Comparison of ENCODE assay signal across 3 worm cellular contexts in the genomic region with DNA sequence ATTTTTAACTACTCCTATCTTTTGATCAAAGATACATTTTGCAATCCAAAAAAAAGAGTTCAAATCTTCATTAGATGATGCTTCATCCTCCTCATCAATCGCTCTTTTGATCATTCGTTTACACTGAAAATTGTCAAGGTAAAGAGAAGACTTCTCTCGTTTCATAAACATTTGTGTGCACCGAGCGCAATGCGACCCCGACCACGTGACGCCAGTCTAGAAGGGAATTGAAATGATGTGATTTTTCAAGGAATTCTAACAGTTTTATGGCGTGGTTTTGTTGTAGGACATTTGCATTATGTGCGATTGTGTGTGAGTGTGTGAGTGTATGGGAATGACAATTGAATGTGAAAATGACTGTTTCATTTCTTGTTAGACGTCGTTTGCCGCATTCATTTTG.
A peak's percentile ranks its signal among the peaks of the same experiment; 100 is the strongest.
TF ChIP-seq lines count a peak whose summit lies in the region.

No protein-coding gene starts in this region.

TF ChIP-seq in whole organism, L1 larva, 84 proteins besides CTCF, POLR2A, EP300 and RAD21 (continued from another document and continues in another):
- TF ChIP-seq unc-30 (tag; optimal IDR thresholded peaks at IDR 0.05; lab: Kevin White, UChicago) (no peak), mep-1 (tag; optimal IDR thresholded peaks at IDR 0.05; lab: Kevin White, UChicago) (peak; percentile 18), ceh-90 (tag; optimal IDR thresholded peaks at IDR 0.05; lab: Kevin White, UChicago) (no peak), unc-62 (GFP tag; optimal IDR thresholded peaks at IDR 0.05; lab: Kevin White, UChicago) (no peak), efl-3 (GFP tag; optimal IDR thresholded peaks at IDR 0.05; lab: Kevin White, UChicago) (no peak), fkh-8 (tag; optimal IDR thresholded peaks at IDR 0.05; lab: Kevin White, UChicago) (no peak), pag-3 (tag; optimal IDR thresholded peaks at IDR 0.05; lab: Kevin White, UChicago; ENCODE audit: borderline replicate concordance, insufficient read depth) (no peak), mdl-1 (tag; optimal IDR thresholded peaks at IDR 0.05; lab: Kevin White, UChicago) (peak in 1 of 2 experiments; percentile 86), nhr-20 (tag; optimal IDR thresholded peaks at IDR 0.05; lab: Kevin White, UChicago) (peak; percentile 81), irx-1 (tag; optimal IDR thresholded peaks at IDR 0.05; lab: Kevin White, UChicago) (peak; percentile 7), ceh-82 (tag; optimal IDR thresholded peaks at IDR 0.05; lab: Kevin White, UChicago) (no peak), dsc-1 (tag; optimal IDR thresholded peaks at IDR 0.05; lab: Kevin White, UChicago) (no peak), mef-2 (tag; optimal IDR thresholded peaks at IDR 0.05; lab: Kevin White, UChicago) (no peak), ceh-63 (GFP tag; optimal IDR thresholded peaks at IDR 0.05; lab: Kevin White, UChicago) (no peak), unc-98 (GFP tag; IDR thresholded peaks at IDR 0.05; lab: Robert Waterston, UW) (no peak), aha-1 (tag; optimal IDR thresholded peaks at IDR 0.05; lab: Kevin White, UChicago) (no peak), ama-1 (optimal IDR thresholded peaks at IDR 0.05; lab: Kevin White, UChicago) (no peak), C04F5.9 (tag; optimal IDR thresholded peaks at IDR 0.05; lab: Kevin White, UChicago) (no peak), unc-86 (tag; optimal IDR thresholded peaks at IDR 0.05; lab: Kevin White, UChicago) (no peak), dpl-1 (GFP tag; optimal IDR thresholded peaks at IDR 0.05; lab: Kevin White, UChicago) (peak in 2 of 3 experiments; percentile 8 to 16), Y116A8C.19 (tag; optimal IDR thresholded peaks at IDR 0.05; lab: Kevin White, UChicago; ENCODE audit: borderline replicate concordance) (no peak), fkh-4 (tag; optimal IDR thresholded peaks at IDR 0.05; lab: Kevin White, UChicago; ENCODE audit: borderline replicate concordance) (no peak), C16A3.4 (tag; optimal IDR thresholded peaks at IDR 0.05; lab: Kevin White, UChicago) (no peak), hlh-17 (GFP tag; optimal IDR thresholded peaks at IDR 0.05; lab: Kevin White, UChicago; ENCODE audit: borderline replicate concordance) (no peak), nhr-47 (tag; optimal IDR thresholded peaks at IDR 0.05; lab: Kevin White, UChicago) (peak; percentile 2), elt-2 (tag; optimal IDR thresholded peaks at IDR 0.05; lab: Kevin White, UChicago) (peak; percentile 3), nhr-76 (tag; optimal IDR thresholded peaks at IDR 0.05; lab: Kevin White, UChicago) (no peak), fos-1 (tag; optimal IDR thresholded peaks at IDR 0.05; lab: Kevin White, UChicago) (no peak), lin-39 (tag; optimal IDR thresholded peaks at IDR 0.05; lab: Kevin White, UChicago) (no peak), sox-4 (tag; optimal IDR thresholded peaks at IDR 0.05; lab: Kevin White, UChicago) (no peak), tlp-1 (tag; optimal IDR thresholded peaks at IDR 0.05; lab: Kevin White, UChicago) (no peak), mab-9 (GFP tag; IDR thresholded peaks at IDR 0.05; lab: Robert Waterston, UW) (no peak), lin-35 (GFP tag; optimal IDR thresholded peaks at IDR 0.05; lab: Kevin White, UChicago) (peak; percentile 4 to 55), ztf-11 (tag; optimal IDR thresholded peaks at IDR 0.05; lab: Kevin White, UChicago) (no peak), swsn-7 (tag; optimal IDR thresholded peaks at IDR 0.05; lab: Kevin White, UChicago) (peak; percentile 24), snu-23 (GFP tag; optimal IDR thresholded peaks at IDR 0.05; lab: Kevin White, UChicago) (peak; percentile 73), lin-14 (GFP tag; optimal IDR thresholded peaks at IDR 0.05; lab: Kevin White, UChicago) (peak; percentile 74), skn-1 (tag; optimal IDR thresholded peaks at IDR 0.05; lab: Kevin White, UChicago) (no peak), F16B12.6 (tag; optimal IDR thresholded peaks at IDR 0.05; lab: Kevin White, UChicago) (no peak), jun-1 (tag; optimal IDR thresholded peaks at IDR 0.05; lab: Kevin White, UChicago) (no peak), nhr-77 (tag; optimal IDR thresholded peaks at IDR 0.05; lab: Kevin White, UChicago) (no peak), nhr-90 (tag; optimal IDR thresholded peaks at IDR 0.05; lab: Kevin White, UChicago; ENCODE audit: poor library complexity) (no peak), egl-27 (tag; optimal IDR thresholded peaks at IDR 0.05; lab: Kevin White, UChicago) (no peak)

TF ChIP-seq in whole organism, L2 larva, 48 proteins besides CTCF, POLR2A, EP300 and RAD21 (continued from another document):
- no peak for TF ChIP-seq sem-4 (tag; optimal IDR thresholded peaks at IDR 0.05; lab: Kevin White, UChicago)
- peak; percentile 70 for TF ChIP-seq nhr-129 (tag; optimal IDR thresholded peaks at IDR 0.05; lab: Kevin White, UChicago)
- no peak for TF ChIP-seq nhr-11 (tag; optimal IDR thresholded peaks at IDR 0.05; lab: Kevin White, UChicago)
- TF ChIP-seq egl-27 (tag; optimal IDR thresholded peaks at IDR 0.05; lab: Kevin White, UChicago) = no peak
- TF ChIP-seq elt-3 (tag; optimal IDR thresholded peaks at IDR 0.05; lab: Kevin White, UChicago) = no peak
- no peak for TF ChIP-seq dmd-4 (tag; optimal IDR thresholded peaks at IDR 0.05; lab: Kevin White, UChicago)
- TF ChIP-seq ztf-11 (tag; optimal IDR thresholded peaks at IDR 0.05; lab: Kevin White, UChicago) = no peak
- TF ChIP-seq zag-1 (tag; optimal IDR thresholded peaks at IDR 0.05; lab: Kevin White, UChicago) = no peak
- TF ChIP-seq lsy-2 (tag; optimal IDR thresholded peaks at IDR 0.05; lab: Kevin White, UChicago) = peak in 1 of 2 experiments; percentile 48
- no peak for TF ChIP-seq ceh-16 (tag; optimal IDR thresholded peaks at IDR 0.05; lab: Kevin White, UChicago)
- no peak for TF ChIP-seq mbf-1 (tag; optimal IDR thresholded peaks at IDR 0.05; lab: Kevin White, UChicago)
- TF ChIP-seq R02D3.7 (tag; optimal IDR thresholded peaks at IDR 0.05; lab: Kevin White, UChicago) = no peak
- no peak for TF ChIP-seq nhr-12 (tag; optimal IDR thresholded peaks at IDR 0.05; lab: Kevin White, UChicago)
- TF ChIP-seq ZK546.5 (tag; optimal IDR thresholded peaks at IDR 0.05; lab: Kevin White, UChicago) = no peak
- TF ChIP-seq fos-1 (tag; optimal IDR thresholded peaks at IDR 0.05; lab: Kevin White, UChicago) = peak; percentile 42
- TF ChIP-seq unc-62 (GFP tag; optimal IDR thresholded peaks at IDR 0.05; lab: Kevin White, UChicago) = no peak
- TF ChIP-seq mdl-1 (tag; optimal IDR thresholded peaks at IDR 0.05; lab: Kevin White, UChicago) = peak in 1 of 2 experiments; percentile 74
- peak; percentile 97 for TF ChIP-seq sma-9 (GFP tag; optimal IDR thresholded peaks at IDR 0.05; lab: Kevin White, UChicago)
- TF ChIP-seq sma-9 (tag; optimal IDR thresholded peaks at IDR 0.05; lab: Kevin White, UChicago) = no peak
- TF ChIP-seq gmeb-1 (tag; optimal IDR thresholded peaks at IDR 0.05; lab: Kevin White, UChicago) = no peak
- no peak for TF ChIP-seq unc-55 (GFP tag; optimal IDR thresholded peaks at IDR 0.05; lab: Kevin White, UChicago)
- TF ChIP-seq sma-3 (GFP tag; optimal IDR thresholded peaks at IDR 0.05; lab: Kevin White, UChicago) = no peak
- no peak for TF ChIP-seq ztf-1 (GFP tag; conservative IDR thresholded peaks at IDR 0.05; lab: Robert Waterston, UW)
- TF ChIP-seq peb-1 (tag; optimal IDR thresholded peaks at IDR 0.05; lab: Kevin White, UChicago) = no peak
- TF ChIP-seq nhr-25 (tag; optimal IDR thresholded peaks at IDR 0.05; lab: Kevin White, UChicago) = no peak
- peak; percentile 28 for TF ChIP-seq ama-1 (optimal IDR thresholded peaks at IDR 0.05; lab: Kevin White, UChicago)
- TF ChIP-seq skn-1 (tag; optimal IDR thresholded peaks at IDR 0.05; lab: Kevin White, UChicago) = no peak
- TF ChIP-seq ceh-82 (tag; optimal IDR thresholded peaks at IDR 0.05; lab: Kevin White, UChicago) = no peak
- TF ChIP-seq alr-1 (tag; optimal IDR thresholded peaks at IDR 0.05; lab: Kevin White, UChicago) = no peak
- TF ChIP-seq lin-11 (tag; optimal IDR thresholded peaks at IDR 0.05; lab: Kevin White, UChicago) = no peak

TF ChIP-seq in whole organism, L4 larva, 104 proteins besides CTCF, POLR2A, EP300 and RAD21 (continued from another document):
- TF ChIP-seq nhr-48 (tag; optimal IDR thresholded peaks at IDR 0.05; lab: Kevin White, UChicago) (peak; percentile 55), hlh-30 (tag; optimal IDR thresholded peaks at IDR 0.05; lab: Kevin White, UChicago; ENCODE audit: insufficient read depth) (peak; percentile 73), dmd-6 (GFP tag; IDR thresholded peaks at IDR 0.05; lab: Robert Waterston, UW) (peak; percentile 63), F26F4.8 (GFP tag; conservative IDR thresholded peaks at IDR 0.05; lab: Robert Waterston, UW) (no peak), nhr-77 (tag; optimal IDR thresholded peaks at IDR 0.05; lab: Kevin White, UChicago) (no peak), daf-12 (tag; optimal IDR thresholded peaks at IDR 0.05; lab: Kevin White, UChicago) (no peak), mdl-1 (tag; optimal IDR thresholded peaks at IDR 0.05; lab: Kevin White, UChicago) (peak in 1 of 2 experiments; percentile 54), zip-11 (GFP tag; IDR thresholded peaks at IDR 0.05; lab: Robert Waterston, UW) (no peak), daf-16 (GFP tag; optimal IDR thresholded peaks at IDR 0.05; lab: Kevin White, UChicago) (peak in 1 of 2 experiments; percentile 48), daf-16 (tag; optimal IDR thresholded peaks at IDR 0.05; lab: Kevin White, UChicago) (peak; percentile 40), dve-1 (tag; optimal IDR thresholded peaks at IDR 0.05; lab: Kevin White, UChicago; ENCODE audit: insufficient read depth) (peak; percentile 20), ceh-20 (GFP tag; IDR thresholded peaks at IDR 0.05; lab: Robert Waterston, UW) (peak; percentile 45; the same call in 1 of the 2 replicates), arid-1 (GFP tag; conservative IDR thresholded peaks at IDR 0.05; lab: Robert Waterston, UW) (no peak), vab-7 (GFP tag; IDR thresholded peaks at IDR 0.05; lab: Robert Waterston, UW) (no peak), aha-1 (tag; lab: Kevin White, UChicago) (peak; percentile 97), lsy-2 (tag; optimal IDR thresholded peaks at IDR 0.05; lab: Kevin White, UChicago) (peak in 1 of 2 experiments; percentile 39), F49E8.2 (tag; optimal IDR thresholded peaks at IDR 0.05; lab: Kevin White, UChicago; ENCODE audit: borderline replicate concordance) (no peak), lin-39 (tag; optimal IDR thresholded peaks at IDR 0.05; lab: Kevin White, UChicago) (no peak)
